Worm (Caenorhabditis elegans): Measurements from ENCODE around the gene K02A6.2.

The K02A6.2 gene

DNA sequence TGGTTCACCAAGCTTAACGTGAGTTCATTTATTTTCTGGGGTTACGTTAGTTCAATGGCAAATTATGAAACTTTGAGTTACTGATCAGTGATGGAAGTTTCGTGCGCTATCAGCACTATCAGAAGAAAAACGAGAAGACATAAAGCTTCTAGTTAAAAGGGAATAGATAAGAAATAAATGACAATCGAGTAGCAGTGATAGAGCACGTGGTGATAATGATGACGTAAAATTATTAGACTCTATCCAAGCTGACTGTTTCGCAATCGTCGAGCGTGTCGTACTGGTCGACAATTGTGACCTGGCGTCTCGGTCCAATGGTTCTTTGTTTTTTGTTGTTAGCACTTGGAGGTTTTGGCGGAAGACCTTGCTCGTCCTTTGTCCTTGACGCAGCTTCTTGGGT lies 18.3 kb upstream of the K02A6.2 start:
- no peak for TF ChIP-seq nhr-237 (tag; optimal IDR thresholded peaks at IDR 0.05)
- TF ChIP-seq ZK546.5 (tag; optimal IDR thresholded peaks at IDR 0.05), result no peak
- TF ChIP-seq R02D3.7 (tag; optimal IDR thresholded peaks at IDR 0.05), result no peak
- TF ChIP-seq elt-2 (tag; optimal IDR thresholded peaks at IDR 0.05), result peak; percentile 97
- TF ChIP-seq mdl-1 (tag; optimal IDR thresholded peaks at IDR 0.05), result peak; percentile 2
- TF ChIP-seq pqm-1 (tag; optimal IDR thresholded peaks at IDR 0.05), result peak; percentile 99
- TF ChIP-seq jun-1 (tag; optimal IDR thresholded peaks at IDR 0.05), result peak; percentile 86
- TF ChIP-seq pha-4 (tag; optimal IDR thresholded peaks at IDR 0.05), result peak; percentile 61
- no peak for TF ChIP-seq fkh-2 (tag; optimal IDR thresholded peaks at IDR 0.05)
- no peak for TF ChIP-seq nhr-76 (tag; optimal IDR thresholded peaks at IDR 0.05)
- no peak for TF ChIP-seq ztf-4 (tag; optimal IDR thresholded peaks at IDR 0.05)
- TF ChIP-seq zag-1 (tag; optimal IDR thresholded peaks at IDR 0.05), result no peak

DNA sequence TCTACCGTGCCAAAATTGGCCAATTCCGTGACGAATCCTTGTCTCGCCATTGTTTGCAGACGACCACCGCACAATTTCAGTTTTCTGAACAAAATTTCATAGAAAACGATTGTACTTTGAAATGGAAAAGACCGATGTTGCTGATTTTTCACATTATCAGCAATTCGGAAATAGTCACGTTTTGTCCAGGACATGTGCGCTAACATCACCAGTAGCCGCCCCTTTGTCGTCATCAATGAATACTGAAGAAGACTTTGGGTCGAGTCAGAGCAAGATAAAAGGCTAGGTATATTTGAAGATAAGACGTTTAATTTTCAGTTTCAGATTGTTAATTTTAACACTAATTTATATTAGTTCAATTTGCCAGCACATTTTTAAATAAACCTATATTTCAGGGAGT lies 17.1 kb upstream of the K02A6.2 start, which contains the start of gene endu-2:
endu-2 (plus strand) TSS at position 396 of the 400 bp plus-strand sequence.
- TF ChIP-seq pqm-1 (tag; optimal IDR thresholded peaks at IDR 0.05), result peak; percentile 78
- no peak for TF ChIP-seq elt-1 (tag; optimal IDR thresholded peaks at IDR 0.05)
- TF ChIP-seq nhr-11 (tag; optimal IDR thresholded peaks at IDR 0.05), result no peak
- TF ChIP-seq fkh-2 (tag; optimal IDR thresholded peaks at IDR 0.05), result no peak
- TF ChIP-seq jun-1 (tag; optimal IDR thresholded peaks at IDR 0.05), result no peak
- no peak for TF ChIP-seq ceh-82 (tag; optimal IDR thresholded peaks at IDR 0.05)
- TF ChIP-seq zag-1 (tag; optimal IDR thresholded peaks at IDR 0.05), result no peak
- TF ChIP-seq pha-4 (tag; optimal IDR thresholded peaks at IDR 0.05), result peak; percentile 3
- TF ChIP-seq tbx-2 (tag; optimal IDR thresholded peaks at IDR 0.05), result no peak
- no peak for TF ChIP-seq nhr-25 (tag; optimal IDR thresholded peaks at IDR 0.05)
- no peak for TF ChIP-seq nhr-12 (tag; optimal IDR thresholded peaks at IDR 0.05)
- TF ChIP-seq unc-39 (tag; optimal IDR thresholded peaks at IDR 0.05), result no peak
- no peak for TF ChIP-seq fos-1 (tag; optimal IDR thresholded peaks at IDR 0.05)
- peak; percentile 90 for TF ChIP-seq elt-2 (tag; optimal IDR thresholded peaks at IDR 0.05)
- no peak for TF ChIP-seq daf-12 (tag; optimal IDR thresholded peaks at IDR 0.05)
- TF ChIP-seq eor-1 (tag; optimal IDR thresholded peaks at IDR 0.05), result no peak

DNA sequence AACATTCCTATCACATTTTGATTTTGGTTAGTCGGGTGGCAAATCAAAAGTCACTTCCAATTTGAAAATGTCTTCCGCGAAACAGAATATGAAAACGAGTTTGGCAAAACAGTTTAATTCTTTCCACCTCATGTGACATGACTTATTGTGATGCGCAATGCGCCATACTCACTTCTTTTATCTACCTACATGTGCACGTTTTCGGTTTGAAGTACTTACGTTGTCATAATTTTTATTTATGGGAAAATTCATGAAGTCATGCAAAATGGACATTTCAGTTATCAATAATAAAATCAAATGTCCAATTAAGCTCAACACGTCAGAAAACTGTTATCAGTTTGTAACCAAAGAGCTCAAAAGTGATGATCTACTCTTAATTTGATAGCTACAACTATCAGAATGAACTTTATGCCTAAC lies 13.8 kb upstream of the K02A6.2 start:
- TF ChIP-seq elt-2 (tag; optimal IDR thresholded peaks at IDR 0.05) (peak; percentile 82), hmg-11 (tag; optimal IDR thresholded peaks at IDR 0.05) (no peak), pqm-1 (tag; optimal IDR thresholded peaks at IDR 0.05) (peak; percentile 90), jun-1 (tag; optimal IDR thresholded peaks at IDR 0.05) (peak; percentile 18), ceh-28 (tag; optimal IDR thresholded peaks at IDR 0.05) (no peak)

DNA sequence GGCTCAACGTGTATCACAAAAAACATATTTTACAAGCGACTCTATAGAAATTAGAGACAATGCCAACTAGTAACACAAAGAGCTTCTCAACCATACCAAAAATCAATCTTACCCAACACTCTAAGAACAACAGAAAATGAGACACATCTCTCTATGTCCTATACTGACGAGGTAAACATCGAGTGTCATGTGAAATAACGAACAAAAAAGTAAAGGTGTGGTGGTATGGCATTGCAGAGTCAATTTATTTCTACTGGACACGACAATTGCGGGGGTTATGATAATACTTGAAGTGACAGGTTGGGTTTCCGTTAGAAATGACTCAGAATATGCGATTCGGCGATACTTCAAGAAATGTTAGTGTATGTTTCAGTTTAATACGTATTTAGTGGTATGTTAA lies 11.7 kb upstream of the K02A6.2 start:
- TF ChIP-seq nhr-28 (tag; optimal IDR thresholded peaks at IDR 0.05), result no peak
- TF ChIP-seq pha-4 (tag; optimal IDR thresholded peaks at IDR 0.05), result peak; percentile 37

DNA sequence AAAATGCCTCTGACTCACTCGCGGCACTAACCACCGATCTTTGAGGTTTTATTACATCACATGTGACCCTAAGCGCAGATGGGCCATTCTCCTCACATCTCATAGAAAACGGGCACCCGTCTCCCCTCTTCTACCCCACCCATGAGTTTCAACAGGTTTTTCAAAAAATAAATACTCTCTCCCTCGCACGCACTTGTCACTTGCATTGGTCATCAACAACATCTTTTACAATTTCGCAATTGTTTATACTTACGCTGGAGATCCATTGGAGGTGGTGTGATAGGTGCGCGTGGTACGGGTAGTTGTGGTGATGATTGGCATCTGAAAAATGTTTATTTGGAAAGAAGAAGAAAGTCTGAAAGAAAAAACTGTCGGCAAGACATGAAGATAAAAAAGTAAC lies 11.2 kb upstream of the K02A6.2 start, which contains the start of gene M60.4:
M60.4 (minus strand) TSS at position 321 of the 400 bp plus-strand sequence.
- no peak for TF ChIP-seq fkh-2 (tag; optimal IDR thresholded peaks at IDR 0.05)
- TF ChIP-seq ceh-82 (tag; optimal IDR thresholded peaks at IDR 0.05), result no peak
- TF ChIP-seq jun-1 (tag; optimal IDR thresholded peaks at IDR 0.05), result peak; percentile 2
- no peak for TF ChIP-seq ceh-9 (tag; optimal IDR thresholded peaks at IDR 0.05)
- no peak for TF ChIP-seq fos-1 (tag; optimal IDR thresholded peaks at IDR 0.05)
- no peak for TF ChIP-seq nhr-23 (tag; optimal IDR thresholded peaks at IDR 0.05)
- no peak for TF ChIP-seq zag-1 (tag; optimal IDR thresholded peaks at IDR 0.05)
- TF ChIP-seq sea-2 (GFP tag; optimal IDR thresholded peaks at IDR 0.05), result no peak
- TF ChIP-seq lsy-12 (tag; optimal IDR thresholded peaks at IDR 0.05), result no peak
- TF ChIP-seq nfya-1 (tag; optimal IDR thresholded peaks at IDR 0.05; ENCODE audit: insufficient read depth), result peak; percentile 49
- TF ChIP-seq R02D3.7 (tag; optimal IDR thresholded peaks at IDR 0.05), result no peak
- no peak for TF ChIP-seq nhr-67 (tag; optimal IDR thresholded peaks at IDR 0.05)
- TF ChIP-seq ZK546.5 (tag; optimal IDR thresholded peaks at IDR 0.05), result no peak
- no peak for TF ChIP-seq ama-1 (optimal IDR thresholded peaks at IDR 0.05)
- TF ChIP-seq elt-1 (tag; optimal IDR thresholded peaks at IDR 0.05), result no peak
- peak; percentile 17 for TF ChIP-seq nhr-43 (tag; optimal IDR thresholded peaks at IDR 0.05; ENCODE audit: poor library complexity, severe bottlenecking)
- peak; percentile 93 for TF ChIP-seq egl-5 (tag; optimal IDR thresholded peaks at IDR 0.05)
- TF ChIP-seq snpc-4 (tag; optimal IDR thresholded peaks at IDR 0.05), result peak; percentile 25
- TF ChIP-seq unc-39 (tag; optimal IDR thresholded peaks at IDR 0.05), result no peak
- no peak for TF ChIP-seq elt-2 (tag; optimal IDR thresholded peaks at IDR 0.05)
- TF ChIP-seq nhr-25 (tag; optimal IDR thresholded peaks at IDR 0.05), result peak; percentile 59
- TF ChIP-seq lin-39 (tag; optimal IDR thresholded peaks at IDR 0.05), result peak; percentile 65
- TF ChIP-seq egl-27 (tag; optimal IDR thresholded peaks at IDR 0.05), result peak; percentile 11
- TF ChIP-seq elt-3 (tag; optimal IDR thresholded peaks at IDR 0.05), result peak in 1 of 3 experiments; percentile 42
- TF ChIP-seq unc-62 (GFP tag; optimal IDR thresholded peaks at IDR 0.05), result peak; percentile 79
- no peak for TF ChIP-seq ztf-4 (tag; optimal IDR thresholded peaks at IDR 0.05)
- TF ChIP-seq nhr-12 (tag; optimal IDR thresholded peaks at IDR 0.05), result no peak
- TF ChIP-seq mdl-1 (tag; optimal IDR thresholded peaks at IDR 0.05), result peak; percentile 56

Data from whole organism, L3 larva.